Worm (Caenorhabditis elegans): ENCODE measurements around the gene dml-1.

dml-1 gene

DNA sequence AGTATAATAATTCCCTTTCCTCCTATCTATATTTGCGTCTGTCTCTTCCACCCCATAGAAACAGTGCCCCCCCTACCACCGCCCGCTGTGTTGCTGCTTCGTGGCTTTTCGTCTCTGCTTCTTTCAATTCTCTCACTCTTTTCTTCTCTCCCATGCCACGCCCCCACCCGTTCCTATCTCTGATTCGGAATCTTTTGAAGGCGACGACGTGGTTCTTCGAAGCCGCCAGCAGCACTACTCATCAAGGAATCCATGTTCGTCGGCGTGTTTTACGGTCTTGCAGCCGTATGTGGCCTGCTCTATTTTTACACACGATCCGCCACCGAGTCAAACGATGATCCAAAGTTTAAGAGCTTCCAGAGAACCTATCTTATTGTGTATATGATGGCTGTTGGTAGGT is 44.5 kb downstream of the dml-1 start, which contains the start of gene samt-1:
TSS of gene samt-1 (plus strand) at position 176 of the 400 bp plus-strand sequence.
- TF ChIP-seq elt-2 (tag; optimal IDR thresholded peaks at IDR 0.05) (peak; percentile 41), unc-62 (GFP tag; optimal IDR thresholded peaks at IDR 0.05) (no peak)

ce11 chrIV:2935194-2935593 is 48.4 kb downstream of the dml-1 start:
- TF ChIP-seq fkh-10 (GFP tag; optimal IDR thresholded peaks at IDR 0.05), result no peak
- no peak for TF ChIP-seq ceh-9 (tag; optimal IDR thresholded peaks at IDR 0.05)
- no peak for TF ChIP-seq elt-1 (tag; optimal IDR thresholded peaks at IDR 0.05)
- no peak for TF ChIP-seq lin-15B (tag; optimal IDR thresholded peaks at IDR 0.05)
- TF ChIP-seq nhr-43 (tag; optimal IDR thresholded peaks at IDR 0.05; ENCODE audit: poor library complexity, severe bottlenecking), result no peak
